Worm (Caenorhabditis elegans) whole organism, late embryonic: ENCODE data around the gene fbxa-39.

Experiments used
- Y22D7AL.16 ChIP-seq: sonication (generic microtip); optimal IDR thresholded peaks from 2 replicates; lab custom pipeline; 2016; ENCODE audit warnings: missing genetic modification characterization, missing compliant biosample characterization
- ama-1 ChIP-seq: fragments of 150-350 bp; optimal IDR thresholded peaks from 2 replicates; lab custom pipeline; 2014
- eyg-1 ChIP-seq: sonication (generic microtip); optimal IDR thresholded peaks from 2 replicates; lab custom pipeline; 2016; ENCODE audit warnings: missing genotype, missing genetic modification characterization, missing compliant biosample characterization
- nhr-11 ChIP-seq: fragments of 150-350 bp; optimal IDR thresholded peaks from 2 replicates; lab custom pipeline; 2014; ENCODE audit warnings: missing biosample characterization, missing genetic modification characterization
- sox-4 ChIP-seq: sonication (generic microtip); optimal IDR thresholded peaks from 2 replicates; lab custom pipeline; 2017; ENCODE audit warnings: mild to moderate bottlenecking, missing genetic modification characterization, inconsistent platforms, missing compliant biosample characterization

- TF ChIP-seq eyg-1 (tag; lab: Kevin White, UChicago) (no peak), sox-4 (tag; lab: Kevin White, UChicago) (no peak), nhr-11 (tag; lab: Kevin White, UChicago) (no peak), Y22D7AL.16 (tag; lab: Kevin White, UChicago) (no peak), ama-1 (lab: Kevin White, UChicago) (no peak)
Measured at ce11 chrIII:2239587-2240144, 33.2 kb upstream of the fbxa-39 start, which contains the start of gene C39B5.10.
